Fruit fly (Drosophila melanogaster) whole organism, embryonic: Measurements from ENCODE around the gene inaF-B.

ENCODE experiments used
- Awh ChIP-seq: fragments of 200-800 bp; sonication (Bioruptor generic); IDR thresholded peaks from 2 replicates; pipeline ENCODE4, ENCODE4 v1.3.6; 2022; ENCODE audit warnings: missing biosample characterization, missing genetic modification characterization
- Bgb ChIP-seq: fragments of 200-800 bp; sonication (Bioruptor generic); IDR thresholded peaks from 2 replicates; pipeline ENCODE4 v1.3.6; 2022; ENCODE audit warnings: missing biosample characterization, missing genetic modification characterization; ENCODE audit not compliant: partially characterized antibody
- Blimp-1 ChIP-seq: fragments of 200-800 bp; sonication (Bioruptor generic); optimal IDR thresholded peaks from 3 replicates; lab custom pipeline; 2018; ENCODE audit warnings: missing biosample characterization, missing genetic modification characterization, mild to moderate bottlenecking, moderate library complexity, missing genetic modification reagents
- Bteb2 ChIP-seq: fragments of 200-800 bp; sonication (Bioruptor generic); optimal IDR thresholded peaks from 2 replicates; lab custom pipeline; 2016; ENCODE audit warnings: missing biosample characterization, missing genetic modification characterization
- CG10654 ChIP-seq: fragments of 200-800 bp; sonication (Bioruptor generic); optimal IDR thresholded peaks from 2 replicates; lab custom pipeline; 2016; ENCODE audit warnings: missing biosample characterization, missing genetic modification characterization
- CG1233 ChIP-seq: fragments of 200-800 bp; sonication (Bioruptor generic); optimal IDR thresholded peaks from 4 replicates; lab custom pipeline; 2018; ENCODE audit warnings: missing biosample characterization, mild to moderate bottlenecking, missing genetic modification characterization
- CG12659 ChIP-seq: fragments of 200-800 bp; sonication (Bioruptor generic); optimal IDR thresholded peaks from 3 replicates; lab custom pipeline; 2017; ENCODE audit warnings: mild to moderate bottlenecking, missing biosample characterization, missing genetic modification reagents, missing genetic modification characterization
- CG14050 ChIP-seq: fragments of 200-800 bp; sonication (Bioruptor generic); IDR thresholded peaks from 3 replicates; pipeline ENCODE4 v1.3.6; 2022; ENCODE audit warnings: missing biosample characterization, missing genetic modification characterization
- CG14441 ChIP-seq: fragments of 200-800 bp; sonication (Bioruptor generic); IDR thresholded peaks from 2 replicates; pipeline ENCODE4 v1.3.6; 2022; ENCODE audit warnings: missing biosample characterization, missing genetic modification characterization
- CG15269 ChIP-seq: fragments of 200-800 bp; sonication (Bioruptor generic); optimal IDR thresholded peaks from 2 replicates; lab custom pipeline; 2018; ENCODE audit warnings: missing biosample characterization, mild to moderate bottlenecking, missing genetic modification characterization, moderate library complexity
- CG16815 ChIP-seq: fragments of 200-800 bp; sonication (Bioruptor generic); optimal IDR thresholded peaks from 3 replicates; lab custom pipeline; 2017; ENCODE audit warnings: missing biosample characterization, mild to moderate bottlenecking, missing genetic modification characterization
- CG17385 ChIP-seq: fragments of 200-800 bp; sonication (Bioruptor generic); optimal IDR thresholded peaks from 3 replicates; lab custom pipeline; 2018; ENCODE audit warnings: missing biosample characterization, mild to moderate bottlenecking, missing genetic modification characterization
- CG30020 ChIP-seq: fragments of 200-800 bp; optimal IDR thresholded peaks from 2 replicates; lab custom pipeline; 2019; ENCODE audit warnings: missing biosample characterization, mild to moderate bottlenecking, missing genetic modification characterization, moderate library complexity
- CG42726 ChIP-seq: fragments of 200-800 bp; sonication (Bioruptor generic); IDR thresholded peaks from 2 replicates; pipeline ENCODE4 v1.3.6; 2022; ENCODE audit warnings: missing biosample characterization, missing genetic modification characterization; ENCODE audit not compliant: partially characterized antibody
- CG6854 ChIP-seq: fragments of 200-800 bp; sonication (Bioruptor generic); optimal IDR thresholded peaks from 3 replicates; lab custom pipeline; 2017; ENCODE audit warnings: missing biosample characterization, mild to moderate bottlenecking, missing genetic modification characterization
- CG7556 ChIP-seq: fragments of 200-800 bp; sonication (Bioruptor generic); optimal IDR thresholded peaks from 2 replicates; lab custom pipeline; 2017; ENCODE audit warnings: missing biosample characterization, mild to moderate bottlenecking, missing genetic modification characterization
- CG9437 ChIP-seq: fragments of 200-800 bp; sonication (Bioruptor generic); optimal IDR thresholded peaks from 2 replicates; lab custom pipeline; 2018; ENCODE audit warnings: missing biosample characterization, mild to moderate bottlenecking, missing genetic modification characterization
- CG9876 ChIP-seq: fragments of 200-800 bp; sonication (Bioruptor generic); optimal IDR thresholded peaks from 2 replicates; lab custom pipeline; 2016; ENCODE audit warnings: missing biosample characterization, missing genetic modification characterization
- Chrac-16 ChIP-seq: fragments of 200-800 bp; sonication (Bioruptor generic); optimal IDR thresholded peaks from 3 replicates; lab custom pipeline; 2016; ENCODE audit warnings: missing biosample characterization, missing genetic modification characterization
- CoRest ChIP-seq: fragments of 200-800 bp; sonication (Bioruptor generic); optimal IDR thresholded peaks from 3 replicates; lab custom pipeline; 2018; ENCODE audit warnings: missing biosample characterization, mild to moderate bottlenecking, missing genetic modification characterization, moderate library complexity
- Deaf1 ChIP-seq: fragments of 200-800 bp; optimal IDR thresholded peaks from 3 replicates; lab custom pipeline; 2019; ENCODE audit warnings: missing biosample characterization, mild to moderate bottlenecking, missing genetic modification characterization, moderate library complexity
- Dip3 ChIP-seq: fragments of 200-800 bp; sonication (Bioruptor generic); optimal IDR thresholded peaks from 3 replicates; lab custom pipeline; 2016; ENCODE audit warnings: missing biosample characterization, missing genetic modification characterization
- Dp ChIP-seq: fragments of 200-800 bp; sonication (Bioruptor generic); optimal IDR thresholded peaks from 2 replicates; lab custom pipeline; 2018; ENCODE audit warnings: missing biosample characterization, mild to moderate bottlenecking, missing genetic modification characterization, moderate library complexity
- E2f2 ChIP-seq: fragments of 200-800 bp; sonication (Bioruptor generic); IDR thresholded peaks from 2 replicates; pipeline ENCODE4 v1.3.6; 2022; ENCODE audit warnings: missing biosample characterization, missing genetic modification characterization
- Ets65A ChIP-seq: fragments of 200-800 bp; sonication (Bioruptor generic); peaks from one replicate; lab custom pipeline; 2016; ENCODE audit warnings: missing biosample characterization, missing genetic modification characterization
- Fer2 ChIP-seq: fragments of 200-800 bp; sonication (Bioruptor generic); optimal IDR thresholded peaks from 2 replicates; lab custom pipeline; 2018; ENCODE audit warnings: missing biosample characterization, mild to moderate bottlenecking, missing genetic modification characterization, moderate library complexity
- H15 ChIP-seq: fragments of 200-800 bp; sonication (Bioruptor generic); IDR thresholded peaks from 3 replicates; pipeline ENCODE4 v1.3.6; 2022; ENCODE audit warnings: missing biosample characterization, missing genetic modification characterization
- HLH3B ChIP-seq: fragments of 200-800 bp; sonication (Bioruptor generic); IDR thresholded peaks from 2 replicates; pipeline ENCODE4 v1.3.6; 2022; ENCODE audit warnings: missing biosample characterization, missing genetic modification characterization
- Hey ChIP-seq: fragments of 200-800 bp; sonication (Bioruptor generic); optimal IDR thresholded peaks from 3 replicates; lab custom pipeline; 2018; ENCODE audit warnings: missing biosample characterization, mild to moderate bottlenecking, missing genetic modification characterization
- Hmr ChIP-seq: fragments of 200-800 bp; sonication (Bioruptor generic); optimal IDR thresholded peaks from 3 replicates; lab custom pipeline; 2017; ENCODE audit warnings: mild to moderate bottlenecking, missing biosample characterization, missing genetic modification reagents, missing genetic modification characterization
- NC2β ChIP-seq: fragments of 200-800 bp; sonication (Bioruptor generic); optimal IDR thresholded peaks from 2 replicates; lab custom pipeline; 2016; ENCODE audit warnings: missing biosample characterization, missing genetic modification characterization
- Neu2 ChIP-seq: fragments of 200-800 bp; sonication (Bioruptor generic); optimal IDR thresholded peaks from 3 replicates; lab custom pipeline; 2016; ENCODE audit warnings: missing biosample characterization, missing genetic modification characterization, borderline replicate concordance
- Rfx ChIP-seq: fragments of 200-800 bp; sonication (Bioruptor generic); IDR thresholded peaks from 2 replicates; pipeline ENCODE4 v1.3.6; 2022; ENCODE audit warnings: missing biosample characterization, missing genetic modification characterization
- Side ChIP-seq: fragments of 200-800 bp; sonication (Bioruptor generic); optimal IDR thresholded peaks from 2 replicates; lab custom pipeline; 2016; ENCODE audit warnings: missing biosample characterization, missing genetic modification characterization
- Six4 ChIP-seq: fragments of 200-800 bp; sonication (Bioruptor generic); optimal IDR thresholded peaks from 2 replicates; lab custom pipeline; 2016; ENCODE audit warnings: missing biosample characterization, missing genetic modification characterization
- Spps ChIP-seq: fragments of 200-800 bp; sonication (Bioruptor generic); optimal IDR thresholded peaks from 2 replicates; lab custom pipeline; 2018; ENCODE audit warnings: missing biosample characterization, mild to moderate bottlenecking, missing genetic modification characterization
- Sry-δ ChIP-seq: fragments of 200-800 bp; sonication (Bioruptor generic); optimal IDR thresholded peaks from 2 replicates; lab custom pipeline; 2016; ENCODE audit warnings: missing biosample characterization, missing genetic modification characterization
- Xrp1 ChIP-seq: fragments of 200-800 bp; sonication (Bioruptor generic); IDR thresholded peaks from 2 replicates; pipeline ENCODE4 v1.3.6; 2022; ENCODE audit warnings: missing biosample characterization, missing genetic modification characterization
- ara ChIP-seq: fragments of 200-800 bp; sonication (Bioruptor generic); IDR thresholded peaks from 2 replicates; pipeline ENCODE4 v1.3.6; 2022; ENCODE audit warnings: missing biosample characterization, missing genetic modification characterization
- cato ChIP-seq: fragments of 200-800 bp; sonication (Bioruptor generic); optimal IDR thresholded peaks from 2 replicates; lab custom pipeline; 2016; ENCODE audit warnings: missing biosample characterization, missing genetic modification characterization, borderline replicate concordance
- chn ChIP-seq: fragments of 200-800 bp; sonication (Bioruptor generic); optimal IDR thresholded peaks from 2 replicates; lab custom pipeline; 2016; ENCODE audit warnings: missing biosample characterization, missing genetic modification characterization
- mld ChIP-seq: fragments of 200-800 bp; sonication (Bioruptor generic); IDR thresholded peaks from 3 replicates; pipeline ENCODE4 v1.3.6; 2022; ENCODE audit warnings: missing biosample characterization, missing genetic modification characterization; ENCODE audit not compliant: partially characterized antibody
- salm ChIP-seq: fragments of 200-800 bp; sonication (Bioruptor generic); optimal IDR thresholded peaks from 2 replicates; lab custom pipeline; 2018; ENCODE audit warnings: missing biosample characterization, mild to moderate bottlenecking, missing genetic modification characterization
- sisA ChIP-seq: fragments of 200-800 bp; sonication (Bioruptor generic); IDR thresholded peaks from 2 replicates; pipeline ENCODE4 v1.3.6; 2022; ENCODE audit warnings: missing biosample characterization, missing genetic modification characterization
- ssp ChIP-seq: fragments of 200-800 bp; sonication (Bioruptor generic); IDR thresholded peaks from 2 replicates; pipeline ENCODE4 v1.3.6; 2022; ENCODE audit warnings: missing biosample characterization, missing genetic modification characterization
- sug ChIP-seq: fragments of 200-800 bp; optimal IDR thresholded peaks from 2 replicates; lab custom pipeline; 2019; ENCODE audit warnings: missing biosample characterization, mild to moderate bottlenecking, missing genetic modification characterization, moderate library complexity
- unpg ChIP-seq: fragments of 200-800 bp; sonication (Bioruptor generic); optimal IDR thresholded peaks from 3 replicates; lab custom pipeline; 2018; ENCODE audit warnings: missing biosample characterization, mild to moderate bottlenecking, missing genetic modification characterization, moderate library complexity
- wor ChIP-seq: fragments of 200-800 bp; sonication (Bioruptor generic); IDR thresholded peaks from 2 replicates; pipeline ENCODE4 v1.3.6; 2022; ENCODE audit warnings: missing biosample characterization, missing genetic modification characterization
- z ChIP-seq: fragments of 200-800 bp; sonication (Bioruptor generic); IDR thresholded peaks from 3 replicates; pipeline ENCODE4 v1.3.6; 2022; ENCODE audit warnings: missing biosample characterization, missing genetic modification characterization
- zen2 ChIP-seq: fragments of 200-800 bp; sonication (Bioruptor generic); IDR thresholded peaks from 3 replicates; pipeline ENCODE4 v1.3.6; 2022; ENCODE audit warnings: missing biosample characterization, missing genetic modification characterization; ENCODE audit not compliant: partially characterized antibody

inaF-B gene

dm6 chrX:11720138-11720537 is 12.4 kb downstream of the inaF-B start, which contains the start of gene Tango10 (continued):
- no peak for TF ChIP-seq Fer2
- peak; percentile 34; the same call in 1 of the 2 replicates for TF ChIP-seq CG14441 (GFP tag; lab: Robert Waterston, UW)
- peak; percentile 48 for TF ChIP-seq CG15269 (tag; lab: Kevin White, UChicago)
- TF ChIP-seq Blimp-1 (GFP tag; lab: Kevin White, UChicago) = peak; percentile 62
- peak; percentile 48 for TF ChIP-seq Ets65A (GFP tag; lab: Kevin White, UChicago)
- TF ChIP-seq NC2β (GFP tag; lab: Kevin White, UChicago) = peak; percentile 46
- TF ChIP-seq E2f2 (GFP tag; lab: Robert Waterston, UW) = peak; percentile 88
- peak; percentile 64 for TF ChIP-seq CG30020
- peak; percentile 21 for TF ChIP-seq CG16815 (GFP tag; lab: Kevin White, UChicago)
- TF ChIP-seq Side (GFP tag; lab: Kevin White, UChicago) = peak; percentile 64
- peak; percentile 58 for TF ChIP-seq unpg (GFP tag; lab: Kevin White, UChicago)
- peak; percentile 57; the same call in 1 of the 2 replicates for TF ChIP-seq Rfx
- peak; percentile 58 for TF ChIP-seq sisA (GFP tag; lab: Robert Waterston, UW)
- peak; percentile 18 for TF ChIP-seq CG9876 (GFP tag; lab: Kevin White, UChicago)
- peak; percentile 83 for TF ChIP-seq Sry-δ (GFP tag; lab: Kevin White, UChicago)
- no peak for TF ChIP-seq salm (tag; lab: Kevin White, UChicago)
- peak; percentile 53 for TF ChIP-seq sug (tag; lab: Kevin White, UChicago)
- peak; percentile 18; the same call in 1 of the 2 replicates for TF ChIP-seq ara (GFP tag; lab: Robert Waterston, UW)
- TF ChIP-seq CG42726 (GFP tag; lab: Robert Waterston, UW) = peak; percentile 75
- peak; percentile 23 for TF ChIP-seq CG7556 (GFP tag; lab: Kevin White, UChicago)
- peak; percentile 12 for TF ChIP-seq CG10654 (GFP tag; lab: Kevin White, UChicago)
- TF ChIP-seq CG12659 (GFP tag; lab: Kevin White, UChicago) = peak; percentile 75
- TF ChIP-seq CG1233 = no peak
- TF ChIP-seq Six4 = no peak
- peak; percentile 46; the same call in 1 of the 2 replicates for TF ChIP-seq wor
- TF ChIP-seq Bgb = peak; percentile 84
- no peak for TF ChIP-seq Hey (tag; lab: Kevin White, UChicago)
- TF ChIP-seq CG9437 = peak; percentile 42
- no peak for TF ChIP-seq Deaf1
- peak; percentile 34; the same call in 1 of the 3 replicates for TF ChIP-seq H15 (GFP tag; lab: Robert Waterston, UW)
- TF ChIP-seq Bteb2 (GFP tag; lab: Kevin White, UChicago) = peak; percentile 6
- no peak for TF ChIP-seq CG17385 (GFP tag; lab: Kevin White, UChicago)
- TF ChIP-seq CG6854 (GFP tag; lab: Kevin White, UChicago) = no peak
- no peak for TF ChIP-seq cato (GFP tag; lab: Kevin White, UChicago)
- TF ChIP-seq CoRest (tag; lab: Kevin White, UChicago) = peak; percentile 61
- TF ChIP-seq Hmr (GFP tag; lab: Kevin White, UChicago) = peak; percentile 57
- peak; percentile 23 for TF ChIP-seq chn (GFP tag; lab: Kevin White, UChicago)
- peak; percentile 55 for TF ChIP-seq Chrac-16 (GFP tag; lab: Kevin White, UChicago)
- TF ChIP-seq Xrp1 (GFP tag; lab: Robert Waterston, UW) = peak; percentile 56; the same call in 1 of the 2 replicates
- no peak for TF ChIP-seq Neu2
- TF ChIP-seq Spps (tag; lab: Kevin White, UChicago) = no peak
- TF ChIP-seq zen2 = peak; percentile 78; the same call in 2 of the 3 replicates
- no peak for TF ChIP-seq Awh (GFP tag; lab: Robert Waterston, UW)
- 0 out of 3 replicates have a peak, but pooled peaks have one; percentile 11 for TF ChIP-seq CG14050 (GFP tag; lab: Robert Waterston, UW)
- peak; percentile 87 for TF ChIP-seq Dp (GFP tag; lab: Kevin White, UChicago)
- peak; percentile 37 for TF ChIP-seq ssp (GFP tag; lab: Robert Waterston, UW)
- TF ChIP-seq HLH3B (GFP tag; lab: Robert Waterston, UW) = peak; percentile 58
- TF ChIP-seq z (GFP tag; lab: Robert Waterston, UW) = no peak
- peak; percentile 36 for TF ChIP-seq Dip3 (GFP tag; lab: Kevin White, UChicago)
- TF ChIP-seq mld (GFP tag; lab: Robert Waterston, UW) = 0 out of 3 replicates have a peak, but pooled peaks have one; percentile 57
